Fruit fly (Drosophila melanogaster): ENCODE data around the gene cdm.

The cdm gene

dm6 chr3R:18223434-18223833 is 40.2 kb upstream of the cdm start, which contains the start of the genes mTerf5 and Non3 (continued):
- peak; percentile 81 for TF ChIP-seq ewg (GFP tag; optimal IDR thresholded peaks at IDR 0.05)
- peak; percentile 63 for TF ChIP-seq CG18262 (tag; optimal IDR thresholded peaks at IDR 0.05)
- peak; percentile 54 for TF ChIP-seq Blimp-1 (GFP tag; optimal IDR thresholded peaks at IDR 0.05)
- TF ChIP-seq Hand (GFP tag; optimal IDR thresholded peaks at IDR 0.05), result no peak
- peak; percentile 83 for TF ChIP-seq sens (GFP tag)
- no peak for TF ChIP-seq CrebB (tag; optimal IDR thresholded peaks at IDR 0.05)
- TF ChIP-seq CG13775 (GFP tag; optimal IDR thresholded peaks at IDR 0.05), result peak; percentile 83
- no peak for TF ChIP-seq Antp (GFP tag; optimal IDR thresholded peaks at IDR 0.05)
- peak; percentile 70 for TF ChIP-seq B-H2 (GFP tag; optimal IDR thresholded peaks at IDR 0.05)
- TF ChIP-seq ATbp (GFP tag; optimal IDR thresholded peaks at IDR 0.05), result peak; percentile 28
- TF ChIP-seq CG12219 (GFP tag; optimal IDR thresholded peaks at IDR 0.05), result no peak
- TF ChIP-seq CG3281 (GFP tag; optimal IDR thresholded peaks at IDR 0.05), result peak; percentile 59
- no peak for TF ChIP-seq hth (optimal IDR thresholded peaks at IDR 0.05)
- TF ChIP-seq sc (optimal IDR thresholded peaks at IDR 0.05), result no peak
- TF ChIP-seq sc (GFP tag; optimal IDR thresholded peaks at IDR 0.05), result peak; percentile 34
- peak; percentile 16 for TF ChIP-seq Spps (tag; optimal IDR thresholded peaks at IDR 0.05)
- TF ChIP-seq toy (GFP tag; IDR thresholded peaks at IDR 0.05), result no peak
- peak; percentile 56; the same call in 1 of the 2 replicates for TF ChIP-seq E2f2 (GFP tag; IDR thresholded peaks at IDR 0.05)
- peak; percentile 58 for TF ChIP-seq Ada2b (GFP tag; IDR thresholded peaks at IDR 0.05)
- no peak for TF ChIP-seq corto (GFP tag; optimal IDR thresholded peaks at IDR 0.05)
- TF ChIP-seq fd3F (GFP tag; optimal IDR thresholded peaks at IDR 0.05), result peak; percentile 23
- no peak for TF ChIP-seq CG3726 (GFP tag; IDR thresholded peaks at IDR 0.05)
- TF ChIP-seq her (GFP tag; optimal IDR thresholded peaks at IDR 0.05), result no peak
- peak; percentile 95 for TF ChIP-seq trem (tag; optimal IDR thresholded peaks at IDR 0.05)
- TF ChIP-seq cato (GFP tag; optimal IDR thresholded peaks at IDR 0.05; ENCODE audit: borderline replicate concordance), result no peak
- TF ChIP-seq phol (tag; optimal IDR thresholded peaks at IDR 0.05), result peak; percentile 68
- TF ChIP-seq CG12299 (tag; optimal IDR thresholded peaks at IDR 0.05), result peak; percentile 32
- TF ChIP-seq CG12104 (GFP tag; optimal IDR thresholded peaks at IDR 0.05), result no peak
- peak; percentile 67 for TF ChIP-seq CG2678 (tag; optimal IDR thresholded peaks at IDR 0.05)
- TF ChIP-seq CTCF (GFP tag; optimal IDR thresholded peaks at IDR 0.05), result no peak
- TF ChIP-seq en (GFP tag; optimal IDR thresholded peaks at IDR 0.05), result no peak
- TF ChIP-seq CG9932 (GFP tag; IDR thresholded peaks at IDR 0.05), result peak; percentile 73
- peak; percentile 46; the same call in 1 of the 3 replicates for TF ChIP-seq ci (GFP tag; IDR thresholded peaks at IDR 0.05)
- TF ChIP-seq Dfd (GFP tag; optimal IDR thresholded peaks at IDR 0.05), result no peak
- TF ChIP-seq CG8281 (tag; optimal IDR thresholded peaks at IDR 0.05), result no peak
- TF ChIP-seq tin (GFP tag; optimal IDR thresholded peaks at IDR 0.05), result peak; percentile 51
- no peak for TF ChIP-seq crol (GFP tag; IDR thresholded peaks at IDR 0.05)
- peak in 1 of 2 experiments; percentile 24 for TF ChIP-seq crp (GFP tag; optimal IDR thresholded peaks at IDR 0.05)
- peak; percentile 47 for TF ChIP-seq CG13894 (tag; optimal IDR thresholded peaks at IDR 0.05)
- TF ChIP-seq CG7987 (GFP tag; optimal IDR thresholded peaks at IDR 0.05), result peak; percentile 9
- no peak for TF ChIP-seq Taf1 (GFP tag; IDR thresholded peaks at IDR 0.05)
- TF ChIP-seq fu2 (GFP tag; optimal IDR thresholded peaks at IDR 0.05), result no peak
- peak; percentile 46 for TF ChIP-seq Chrac-16 (GFP tag; optimal IDR thresholded peaks at IDR 0.05)
- TF ChIP-seq CG9437 (GFP tag; optimal IDR thresholded peaks at IDR 0.05), result peak; percentile 86
- TF ChIP-seq Xrp1 (GFP tag; IDR thresholded peaks at IDR 0.05), result peak; percentile 73
- no peak for TF ChIP-seq gsb (GFP tag; IDR thresholded peaks at IDR 0.05)
- peak; percentile 83 for TF ChIP-seq hb (GFP tag; IDR thresholded peaks at IDR 0.05; ENCODE audit: partially characterized antibody)
- peak; percentile 55 for TF ChIP-seq CG12155 (GFP tag; optimal IDR thresholded peaks at IDR 0.05)
- no peak for TF ChIP-seq CG8359 (GFP tag; optimal IDR thresholded peaks at IDR 0.05; ENCODE audit: borderline replicate concordance)
- peak; percentile 86 for TF ChIP-seq HLH4C (GFP tag; IDR thresholded peaks at IDR 0.05; ENCODE audit: partially characterized antibody)
- no peak for TF ChIP-seq CG7372 (GFP tag; IDR thresholded peaks at IDR 0.05)
- TF ChIP-seq CG1602 (GFP tag; optimal IDR thresholded peaks at IDR 0.05), result peak; percentile 41
